Fruit fly (Drosophila melanogaster): ENCODE results near the gene CG33080.

The CG33080 gene

DNA sequence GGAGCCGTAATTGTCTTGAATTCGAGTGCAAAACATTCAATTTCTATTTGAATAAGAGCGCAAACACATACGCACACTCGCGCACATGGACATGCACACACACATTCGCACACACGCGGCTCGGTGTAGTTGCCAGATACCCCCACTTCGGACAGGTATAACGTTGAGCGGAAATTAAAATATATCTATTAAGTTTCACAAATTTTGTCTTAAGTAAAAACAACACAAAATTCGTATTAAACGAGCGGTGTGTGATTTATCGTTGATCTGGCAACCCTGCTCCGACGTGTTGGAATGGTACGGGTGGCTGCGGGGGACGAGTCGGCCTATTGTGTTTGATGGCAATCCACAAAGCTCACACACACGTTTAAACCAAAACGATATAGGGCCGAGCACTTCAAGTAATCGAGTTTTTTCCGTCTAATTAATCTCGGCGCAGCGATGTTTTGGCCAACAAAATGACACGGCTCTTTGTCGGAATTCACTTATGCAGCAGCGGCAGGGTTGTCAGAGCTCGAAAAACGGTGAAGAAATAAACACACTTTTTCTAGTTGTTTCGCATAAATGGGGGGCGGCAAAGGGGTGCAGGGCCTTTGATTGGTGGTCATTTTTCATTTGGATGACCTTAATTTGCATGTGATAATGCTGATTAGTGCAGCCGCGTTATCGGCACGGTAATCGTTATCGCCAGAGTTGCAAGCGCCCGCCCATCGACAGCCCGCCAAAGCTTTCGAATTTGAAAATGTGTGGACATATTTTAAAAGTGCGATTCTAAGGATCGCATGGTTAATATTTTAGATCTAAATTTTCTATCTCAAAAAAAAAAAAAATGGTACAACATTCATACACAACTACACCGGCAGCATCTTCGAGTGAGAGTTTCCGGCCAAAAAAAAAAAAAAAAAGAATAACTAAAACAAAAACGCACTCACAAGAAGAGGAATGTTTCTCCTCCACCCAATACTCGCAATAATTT lies 28.6 kb upstream of the CG33080 start (continued):
- TF ChIP-seq sug (tag; optimal IDR thresholded peaks at IDR 0.05), result peak; percentile 67
- peak in 1 of 2 experiments; percentile 30 for TF ChIP-seq Hr78 (GFP tag; optimal IDR thresholded peaks at IDR 0.05)
- peak; percentile 81 for TF ChIP-seq Dp (GFP tag; optimal IDR thresholded peaks at IDR 0.05)
- peak; percentile 66; the same call in 2 of the 3 replicates for TF ChIP-seq CG17361 (GFP tag; IDR thresholded peaks at IDR 0.05)
- no peak for TF ChIP-seq fd102C (GFP tag; optimal IDR thresholded peaks at IDR 0.05)
- peak; percentile 32 for TF ChIP-seq CG10274 (GFP tag; optimal IDR thresholded peaks at IDR 0.05)
- TF ChIP-seq Med (GFP tag), result peak; percentile 95
- peak; percentile 77 for TF ChIP-seq onecut (GFP tag; IDR thresholded peaks at IDR 0.05)
- peak; percentile 74 for TF ChIP-seq CG13296 (GFP tag; optimal IDR thresholded peaks at IDR 0.05)
- TF ChIP-seq Hr51 (GFP tag; optimal IDR thresholded peaks at IDR 0.05), result peak; percentile 57 to 72
- TF ChIP-seq CG8924 (tag; optimal IDR thresholded peaks at IDR 0.05), result peak; percentile 59
- peak; percentile 72 for TF ChIP-seq lmd (GFP tag; IDR thresholded peaks at IDR 0.05)
- no peak for TF ChIP-seq pb (GFP tag; optimal IDR thresholded peaks at IDR 0.05)
- no peak for TF ChIP-seq Opbp (GFP tag; IDR thresholded peaks at IDR 0.05; ENCODE audit: partially characterized antibody)
- peak; percentile 60; the same call in 1 of the 2 replicates for TF ChIP-seq dimm (GFP tag; IDR thresholded peaks at IDR 0.05)
- TF ChIP-seq Mrtf (GFP tag; IDR thresholded peaks at IDR 0.05), result peak; percentile 75; the same call in 2 of the 3 replicates
- TF ChIP-seq CG30403 (GFP tag; optimal IDR thresholded peaks at IDR 0.05), result peak; percentile 60
- no peak for TF ChIP-seq Atf3 (GFP tag; optimal IDR thresholded peaks at IDR 0.05)
- peak; percentile 57; the same call in 1 of the 3 replicates for TF ChIP-seq CG3726 (GFP tag; IDR thresholded peaks at IDR 0.05)
- TF ChIP-seq twi (tag; optimal IDR thresholded peaks at IDR 0.05), result peak; percentile 37
- peak; percentile 29 for TF ChIP-seq run (tag; optimal IDR thresholded peaks at IDR 0.05)
- TF ChIP-seq Adf1 (GFP tag; IDR thresholded peaks at IDR 0.05), result no peak; the same call in 1 of the 2 replicates
- TF ChIP-seq toy (GFP tag; IDR thresholded peaks at IDR 0.05), result no peak; the same call in 1 of the 2 replicates
- peak; percentile 83 for TF ChIP-seq Ptx1 (GFP tag; IDR thresholded peaks at IDR 0.05)
- peak; percentile 83 for TF ChIP-seq cg (GFP tag; optimal IDR thresholded peaks at IDR 0.05)
- peak; percentile 73 for TF ChIP-seq Optix (GFP tag; IDR thresholded peaks at IDR 0.05)
- TF ChIP-seq CG12104 (GFP tag; optimal IDR thresholded peaks at IDR 0.05), result peak; percentile 52
- peak in 1 of 3 experiments; percentile 66 for TF ChIP-seq lola (GFP tag; optimal IDR thresholded peaks at IDR 0.05)
- TF ChIP-seq CG17829 (tag; optimal IDR thresholded peaks at IDR 0.05), result peak; percentile 69
- peak; percentile 34 for TF ChIP-seq Nf-YB (GFP tag; optimal IDR thresholded peaks at IDR 0.05)
- TF ChIP-seq CG10321 (GFP tag; IDR thresholded peaks at IDR 0.05), result peak; percentile 56; the same call in 1 of the 2 replicates
- TF ChIP-seq CG34422 (GFP tag; IDR thresholded peaks at IDR 0.05), result peak; percentile 83
- no peak for TF ChIP-seq lov (optimal IDR thresholded peaks at IDR 0.05)
- peak; percentile 83; the same call in 2 of the 3 replicates for TF ChIP-seq lov (GFP tag; IDR thresholded peaks at IDR 0.05)
- TF ChIP-seq pnt (GFP tag; optimal IDR thresholded peaks at IDR 0.05), result peak; percentile 58
- TF ChIP-seq Fer2 (tag; optimal IDR thresholded peaks at IDR 0.05), result peak; percentile 68
- TF ChIP-seq CG31441 (GFP tag; IDR thresholded peaks at IDR 0.05), result peak; percentile 60; the same call in 1 of the 2 replicates
- peak; percentile 22 for TF ChIP-seq ftz-f1 (GFP tag; optimal IDR thresholded peaks at IDR 0.05)
- TF ChIP-seq CG9437 (GFP tag; optimal IDR thresholded peaks at IDR 0.05), result peak; percentile 9
- no peak for TF ChIP-seq CG1792 (GFP tag; optimal IDR thresholded peaks at IDR 0.05)
- no peak for TF ChIP-seq CG8359 (GFP tag; optimal IDR thresholded peaks at IDR 0.05; ENCODE audit: borderline replicate concordance)
- peak; percentile 3 for TF ChIP-seq Vsx1 (GFP tag; optimal IDR thresholded peaks at IDR 0.05)
- TF ChIP-seq gcm (GFP tag; optimal IDR thresholded peaks at IDR 0.05), result peak; percentile 59
- TF ChIP-seq CG4360 (GFP tag; IDR thresholded peaks at IDR 0.05), result peak; percentile 52
- TF ChIP-seq z (GFP tag; IDR thresholded peaks at IDR 0.05), result no peak
- TF ChIP-seq CG43689 (GFP tag; IDR thresholded peaks at IDR 0.05), result no peak
- TF ChIP-seq nerfin-2 (GFP tag; IDR thresholded peaks at IDR 0.05; ENCODE audit: partially characterized antibody), result no peak

All from whole organism, embryonic.